Fruit fly (Drosophila melanogaster): ENCODE data around the gene CG14448.

CG14448 gene

dm6 chr3L:22787947-22788489, at the start of gene CG14448:
CG14448 (plus strand) TSS chr3L:22788439.
- TF ChIP-seq CG34422 (GFP tag; IDR thresholded peaks at IDR 0.05) (no peak), bcd (GFP tag; optimal IDR thresholded peaks at IDR 0.05) (no peak), CG3163 (GFP tag; optimal IDR thresholded peaks at IDR 0.05) (peak; percentile 81), Trl (optimal IDR thresholded peaks at IDR 0.05) (peak; percentile 32 to 62), Trl (GFP tag; optimal IDR thresholded peaks at IDR 0.05) (no peak)

dm6 chr3L:22741389-22742120, 46.7 kb upstream of the CG14448 start, which contains the start of gene CG7369:
CG7369 (plus strand) TSS chr3L:22741793.
- TF ChIP-seq CG9437 (GFP tag; optimal IDR thresholded peaks at IDR 0.05), result peak; percentile 82
- peak; percentile 67 for TF ChIP-seq trh (GFP tag; optimal IDR thresholded peaks at IDR 0.05)
- TF ChIP-seq CG2116 (GFP tag; optimal IDR thresholded peaks at IDR 0.05), result peak; percentile 93
- peak; percentile 51; the same call in 1 of the 3 replicates for TF ChIP-seq mld (GFP tag; IDR thresholded peaks at IDR 0.05; ENCODE audit: partially characterized antibody)
- peak; percentile 86 for TF ChIP-seq CG2712 (tag; optimal IDR thresholded peaks at IDR 0.05)
- no peak for TF ChIP-seq Trl (optimal IDR thresholded peaks at IDR 0.05)
- peak; percentile 76 for TF ChIP-seq Trl (GFP tag; optimal IDR thresholded peaks at IDR 0.05)
- TF ChIP-seq CG11456 (GFP tag; IDR thresholded peaks at IDR 0.05), result peak; percentile 85
- TF ChIP-seq fd102C (GFP tag; optimal IDR thresholded peaks at IDR 0.05), result no peak
- TF ChIP-seq disco-r (GFP tag; optimal IDR thresholded peaks at IDR 0.05), result no peak
- TF ChIP-seq org-1 (GFP tag; optimal IDR thresholded peaks at IDR 0.05), result peak; percentile 25
- peak; percentile 71 for TF ChIP-seq E2f1 (GFP tag; IDR thresholded peaks at IDR 0.05)
- TF ChIP-seq dm (GFP tag; optimal IDR thresholded peaks at IDR 0.05), result peak; percentile 61
- TF ChIP-seq Atf6 (GFP tag; IDR thresholded peaks at IDR 0.05), result peak; percentile 77
- no peak for TF ChIP-seq sqz (GFP tag; optimal IDR thresholded peaks at IDR 0.05)
- peak; percentile 63 for TF ChIP-seq wor (GFP tag; IDR thresholded peaks at IDR 0.05)
- peak; percentile 81 for TF ChIP-seq chn (GFP tag; optimal IDR thresholded peaks at IDR 0.05)
- peak; percentile 1 for TF ChIP-seq CrebB (tag; optimal IDR thresholded peaks at IDR 0.05)
- peak; percentile 75 for TF ChIP-seq CG6272 (GFP tag; IDR thresholded peaks at IDR 0.05)
- TF ChIP-seq cwo (GFP tag; optimal IDR thresholded peaks at IDR 0.05), result peak; percentile 76
- peak; percentile 88 for TF ChIP-seq Max (GFP tag; optimal IDR thresholded peaks at IDR 0.05)
- TF ChIP-seq CG17912 (GFP tag; optimal IDR thresholded peaks at IDR 0.05), result no peak
- peak; percentile 39 for TF ChIP-seq nom (GFP tag; optimal IDR thresholded peaks at IDR 0.05)
- peak; percentile 89 for TF ChIP-seq Hsf (GFP tag; optimal IDR thresholded peaks at IDR 0.05)
- TF ChIP-seq CG14965 (GFP tag; optimal IDR thresholded peaks at IDR 0.05; ENCODE audit: borderline replicate concordance), result peak; percentile 20
- TF ChIP-seq da (GFP tag; optimal IDR thresholded peaks at IDR 0.05), result peak; percentile 44
- TF ChIP-seq CG7745 (tag; optimal IDR thresholded peaks at IDR 0.05), result no peak
- TF ChIP-seq CG1647 (GFP tag; optimal IDR thresholded peaks at IDR 0.05), result peak; percentile 77
- peak; percentile 74 for TF ChIP-seq stwl (tag; optimal IDR thresholded peaks at IDR 0.05)
- peak; percentile 84 for TF ChIP-seq vfl (GFP tag; optimal IDR thresholded peaks at IDR 0.05)
- peak; percentile 69 for TF ChIP-seq CG2875 (GFP tag; optimal IDR thresholded peaks at IDR 0.05)
- TF ChIP-seq jigr1 (GFP tag; IDR thresholded peaks at IDR 0.05), result peak; percentile 68; the same call in 1 of the 3 replicates
- peak; percentile 25 for TF ChIP-seq CG8089 (GFP tag; optimal IDR thresholded peaks at IDR 0.05)
- peak; percentile 28 for TF ChIP-seq run (tag; optimal IDR thresholded peaks at IDR 0.05)
- peak; percentile 79; the same call in 1 of the 2 replicates for TF ChIP-seq sisA (GFP tag; IDR thresholded peaks at IDR 0.05)
- peak; percentile 67 for TF ChIP-seq unpg (GFP tag; optimal IDR thresholded peaks at IDR 0.05)
- no peak for TF ChIP-seq CG17568 (GFP tag; optimal IDR thresholded peaks at IDR 0.05)
- peak; percentile 60; the same call in 1 of the 2 replicates for TF ChIP-seq ttk (GFP tag; IDR thresholded peaks at IDR 0.05)
- peak; percentile 73 for TF ChIP-seq Bteb2 (GFP tag; optimal IDR thresholded peaks at IDR 0.05)
- peak; percentile 62 for TF ChIP-seq CG4617 (GFP tag; optimal IDR thresholded peaks at IDR 0.05; ENCODE audit: borderline replicate concordance)
- TF ChIP-seq Fer3 (tag; optimal IDR thresholded peaks at IDR 0.05), result peak; percentile 77
- TF ChIP-seq wek (GFP tag; optimal IDR thresholded peaks at IDR 0.05), result peak; percentile 96
- peak; percentile 54 for TF ChIP-seq CG12299 (tag; optimal IDR thresholded peaks at IDR 0.05)
- peak; percentile 82 for TF ChIP-seq CG13624 (GFP tag; optimal IDR thresholded peaks at IDR 0.05)

Data from whole organism, embryonic.